Worm (Caenorhabditis elegans) whole organism, L4/young adult: ENCODE results near the gene sec-15.

Experiments
- W03F9.2 ChIP-seq: fragments of 150-350 bp; optimal IDR thresholded peaks from 2 replicates; lab custom pipeline; 2014; ENCODE audit warnings: missing biosample characterization, missing genetic modification characterization
- dao-5 ChIP-seq: sonication (generic microtip); optimal IDR thresholded peaks from 2 replicates; lab custom pipeline; 2016; ENCODE audit warnings: missing genotype, missing genetic modification characterization, moderate library complexity, missing compliant biosample characterization
- him-1 ChIP-seq: sonication (generic microtip); optimal IDR thresholded peaks from 2 replicates; lab custom pipeline; 2016; ENCODE audit warnings: missing genotype, missing genetic modification reagents, missing genetic modification characterization, missing compliant biosample characterization

Gene sec-15

DNA sequence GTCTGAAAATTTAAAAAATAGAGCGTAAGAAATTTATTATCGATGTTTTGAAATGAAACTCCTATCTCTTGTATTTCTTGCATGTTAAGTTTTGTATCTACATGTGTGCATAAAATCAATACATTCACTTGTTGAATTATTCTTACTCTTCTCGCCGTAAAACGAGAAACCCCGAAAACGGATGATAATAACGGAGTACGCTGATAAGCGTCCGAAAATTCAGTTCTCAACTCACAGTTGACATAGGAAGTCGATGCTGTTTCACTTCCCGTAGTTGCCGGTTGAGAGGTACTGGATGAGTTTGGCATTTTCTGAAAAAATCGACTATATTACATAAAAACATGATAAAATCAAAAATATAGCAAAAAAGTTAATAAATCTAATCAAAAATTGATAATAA is at the start of gene sec-15:
sec-15 (minus strand) TSS at position 311 of the 400 bp plus-strand sequence.
- no peak for TF ChIP-seq dao-5 (tag; lab: Kevin White, UChicago)
- no peak for TF ChIP-seq him-1 (tag; lab: Kevin White, UChicago)
- no peak for TF ChIP-seq W03F9.2 (tag; lab: Kevin White, UChicago)

DNA sequence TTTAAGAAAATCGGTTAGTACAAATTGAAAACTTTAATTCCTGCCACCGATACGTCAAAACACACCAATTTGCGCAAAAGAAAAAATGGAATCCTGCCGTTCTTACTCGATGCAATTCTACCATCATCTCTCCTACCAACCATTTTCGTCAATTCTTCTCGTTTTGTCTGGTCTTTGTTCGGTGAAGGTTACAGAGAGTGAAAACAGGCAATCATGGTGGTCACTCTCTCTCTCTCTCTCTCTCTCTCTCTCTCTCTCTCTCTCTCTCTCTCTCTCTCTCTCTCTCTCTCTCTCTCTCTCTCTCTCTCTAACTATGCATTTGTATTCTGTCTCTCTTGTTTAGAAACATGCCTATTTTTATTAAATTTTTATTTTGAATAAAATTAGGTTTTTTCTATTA is 46.6 kb upstream of the sec-15 start:
- TF ChIP-seq him-1 (tag; lab: Kevin White, UChicago) (no peak), W03F9.2 (tag; lab: Kevin White, UChicago) (no peak), dao-5 (tag; lab: Kevin White, UChicago) (no peak)

DNA sequence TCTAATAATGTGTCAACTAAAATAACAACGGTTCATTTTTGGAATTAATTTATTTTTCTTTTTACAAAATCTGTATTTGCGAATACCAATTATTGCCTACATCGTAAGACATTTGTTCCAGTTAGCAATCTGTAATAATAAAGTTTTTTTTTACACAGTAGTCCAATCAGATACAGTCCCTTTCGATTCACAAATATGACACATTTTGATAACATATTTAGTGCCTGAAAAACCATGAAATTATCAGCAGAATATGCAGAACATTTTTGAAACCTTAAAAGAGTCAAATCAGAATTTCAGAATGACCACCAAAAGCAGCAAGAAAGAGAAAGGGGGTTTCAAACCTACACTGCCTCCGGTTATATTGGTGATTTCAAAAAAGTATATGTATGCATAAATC is 43.8 kb upstream of the sec-15 start, which contains the start of gene C06E2.2:
C06E2.2 (plus strand) TSS at position 301 of the 400 bp plus-strand sequence.
- TF ChIP-seq W03F9.2 (tag; lab: Kevin White, UChicago) = no peak
- no peak for TF ChIP-seq dao-5 (tag; lab: Kevin White, UChicago)
- no peak for TF ChIP-seq him-1 (tag; lab: Kevin White, UChicago)

DNA sequence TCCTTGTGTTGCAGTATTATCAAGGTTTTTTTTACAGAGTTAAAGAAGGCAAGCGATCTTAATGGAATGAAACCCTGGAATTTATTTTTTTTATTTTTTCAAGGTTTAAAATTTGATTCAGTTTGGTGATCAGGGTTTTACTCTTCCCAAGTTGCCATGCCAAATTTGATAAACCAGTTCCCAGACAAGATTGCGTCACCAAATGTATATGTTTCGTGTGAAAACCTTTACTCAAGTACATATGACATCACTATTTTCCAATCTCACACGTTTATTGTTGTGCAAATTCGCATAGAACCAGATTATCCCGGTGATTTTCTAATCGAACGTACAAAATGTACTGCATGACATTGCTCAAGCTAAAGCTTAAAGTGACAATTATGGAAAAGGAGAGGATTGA is 43.2 kb upstream of the sec-15 start:
- no peak for TF ChIP-seq W03F9.2 (tag; lab: Kevin White, UChicago)

DNA sequence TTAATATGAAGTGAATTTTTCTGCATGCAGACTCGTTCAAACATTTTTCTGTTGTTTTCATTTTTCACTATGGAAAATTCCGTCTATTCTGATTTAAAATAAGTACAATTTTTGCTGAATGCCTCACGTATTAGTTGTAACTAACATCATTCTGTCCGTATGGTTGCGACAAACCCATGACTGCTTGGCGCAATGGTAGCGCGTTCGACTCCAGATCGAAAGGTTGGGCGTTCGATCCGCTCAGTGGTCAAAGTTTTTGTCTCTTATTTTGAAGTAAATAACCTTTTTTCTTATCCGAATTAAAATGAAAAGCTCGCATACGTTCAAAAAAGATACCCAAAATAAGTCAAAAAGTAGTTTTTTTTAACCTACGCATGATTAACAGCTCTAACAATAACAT is 41.6 kb upstream of the sec-15 start:
- TF ChIP-seq W03F9.2 (tag; lab: Kevin White, UChicago) (no peak), dao-5 (tag; lab: Kevin White, UChicago) (no peak), him-1 (tag; lab: Kevin White, UChicago) (no peak)

DNA sequence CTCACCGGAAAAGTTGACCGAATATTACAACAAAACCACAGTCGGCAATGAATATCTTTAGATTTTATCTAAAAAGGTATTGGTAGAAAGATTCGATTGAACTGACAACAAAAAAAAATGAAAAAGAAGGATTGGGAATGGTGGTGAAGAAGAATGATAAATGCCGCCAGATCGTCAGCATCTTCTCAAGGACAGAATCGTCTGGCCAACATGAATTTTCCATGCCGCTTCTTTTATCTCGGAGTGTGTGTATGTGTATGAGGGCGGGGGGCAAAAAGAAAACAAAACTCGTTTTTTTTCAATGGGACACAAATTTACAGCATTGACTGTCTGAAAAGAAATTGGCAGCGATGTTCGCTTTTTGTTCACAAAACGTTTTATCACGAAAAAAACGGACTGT is 40.4 kb upstream of the sec-15 start:
- TF ChIP-seq W03F9.2 (tag; lab: Kevin White, UChicago) (no peak), him-1 (tag; lab: Kevin White, UChicago) (no peak), dao-5 (tag; lab: Kevin White, UChicago) (no peak)

DNA sequence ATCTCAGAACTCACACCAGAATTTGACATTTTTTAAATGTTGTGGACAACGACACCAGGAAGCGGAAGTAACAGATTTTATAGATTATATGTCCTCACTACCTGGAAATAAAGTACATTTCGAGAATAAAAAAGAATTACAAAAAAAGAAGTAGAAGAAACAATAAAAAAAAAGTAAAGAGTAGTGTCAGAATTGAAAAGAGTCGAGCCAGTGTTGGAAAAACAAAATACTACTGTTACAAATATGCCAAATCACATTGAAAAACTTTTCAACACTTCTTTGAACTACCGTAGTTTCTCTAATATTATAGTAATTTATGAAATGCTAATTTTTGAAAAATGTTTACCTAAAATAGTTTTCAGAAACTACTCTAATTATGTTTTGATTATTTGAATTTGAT is 39.2 kb upstream of the sec-15 start, which contains the start of gene C06E2.1:
C06E2.1 (minus strand) TSS at position 101 of the 400 bp plus-strand sequence.
- no peak for TF ChIP-seq him-1 (tag; lab: Kevin White, UChicago)

DNA sequence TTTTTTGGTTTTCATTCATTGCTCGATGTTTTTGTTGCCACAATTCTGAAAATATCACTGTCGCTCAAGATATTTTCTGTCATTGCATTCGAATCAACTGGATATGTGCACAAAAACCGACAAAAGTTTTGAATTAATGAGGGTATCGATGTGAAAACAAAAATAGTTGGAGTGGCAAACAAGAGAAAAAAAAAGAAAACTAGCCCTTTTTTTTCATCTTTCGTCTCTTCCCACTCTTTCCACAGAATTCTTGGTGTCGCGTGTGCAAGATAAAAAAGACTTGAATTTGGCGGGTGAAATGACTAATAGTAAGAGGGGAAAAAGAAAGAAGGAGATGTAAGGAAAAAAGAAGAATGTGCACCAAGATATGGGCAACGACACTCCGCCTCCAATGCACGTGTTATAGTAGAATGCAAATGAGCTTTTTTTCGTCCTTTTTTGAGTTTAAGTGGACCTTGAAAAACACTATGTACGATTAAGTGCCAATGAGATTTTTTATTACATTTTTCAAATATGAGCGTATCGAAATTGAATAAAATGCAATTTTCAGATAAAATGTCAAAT is 33.7 kb upstream of the sec-15 start, which contains the start of the genes ubc-22 and ubc-21:
ubc-22 (minus strand) TSS at position 51 of the 564 bp plus-strand sequence.
ubc-21 (plus strand) TSS at position 514 of the 564 bp plus-strand sequence.
- no peak for TF ChIP-seq W03F9.2 (tag; lab: Kevin White, UChicago)
- TF ChIP-seq him-1 (tag; lab: Kevin White, UChicago) = no peak
- no peak for TF ChIP-seq dao-5 (tag; lab: Kevin White, UChicago)

DNA sequence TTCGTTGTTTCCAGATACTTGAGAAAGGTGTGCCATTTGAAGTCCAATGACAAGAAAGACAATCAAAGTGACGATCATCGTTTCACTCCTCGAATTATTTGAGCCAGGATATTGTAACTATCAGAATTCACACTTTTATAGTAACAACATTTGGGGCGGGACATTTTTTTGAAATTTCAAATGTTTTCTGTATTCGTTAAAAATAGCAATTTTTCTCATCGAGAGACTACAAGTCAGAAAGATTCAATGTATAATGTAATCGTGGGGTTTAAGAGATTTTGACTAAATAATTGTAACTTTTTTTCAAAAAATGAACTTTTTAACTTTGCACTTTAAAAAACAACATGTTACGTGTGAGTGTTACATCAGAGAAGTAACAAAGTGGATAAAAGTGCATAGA is 31.0 kb upstream of the sec-15 start, which contains the start of gene ins-9:
ins-9 (minus strand) TSS at position 101 of the 400 bp plus-strand sequence.
- TF ChIP-seq him-1 (tag; lab: Kevin White, UChicago) (no peak), dao-5 (tag; lab: Kevin White, UChicago) (no peak), W03F9.2 (tag; lab: Kevin White, UChicago) (no peak)

DNA sequence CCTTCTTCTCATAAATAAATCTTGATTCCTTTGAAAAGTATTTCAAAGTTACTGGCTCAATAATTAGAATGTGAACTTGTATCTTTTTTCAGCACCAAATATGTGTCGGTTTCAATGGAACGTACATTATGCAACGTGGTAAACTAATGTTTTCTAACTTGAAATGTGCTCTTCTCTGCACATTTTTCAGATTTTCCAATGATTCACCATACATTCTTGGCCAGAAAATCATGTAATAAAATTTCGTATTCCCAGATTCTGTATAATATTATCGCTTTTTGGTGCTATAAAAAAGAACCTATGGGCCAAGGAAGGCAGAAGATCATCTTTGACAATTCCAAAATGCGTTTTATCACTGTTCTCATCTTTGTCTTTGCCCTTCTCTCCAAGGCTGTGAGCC is 25.4 kb upstream of the sec-15 start, which contains the start of gene C06E2.9:
C06E2.9 (plus strand) TSS at position 301 of the 400 bp plus-strand sequence.
- TF ChIP-seq him-1 (tag; lab: Kevin White, UChicago) (no peak), dao-5 (tag; lab: Kevin White, UChicago) (no peak), W03F9.2 (tag; lab: Kevin White, UChicago) (no peak)

DNA sequence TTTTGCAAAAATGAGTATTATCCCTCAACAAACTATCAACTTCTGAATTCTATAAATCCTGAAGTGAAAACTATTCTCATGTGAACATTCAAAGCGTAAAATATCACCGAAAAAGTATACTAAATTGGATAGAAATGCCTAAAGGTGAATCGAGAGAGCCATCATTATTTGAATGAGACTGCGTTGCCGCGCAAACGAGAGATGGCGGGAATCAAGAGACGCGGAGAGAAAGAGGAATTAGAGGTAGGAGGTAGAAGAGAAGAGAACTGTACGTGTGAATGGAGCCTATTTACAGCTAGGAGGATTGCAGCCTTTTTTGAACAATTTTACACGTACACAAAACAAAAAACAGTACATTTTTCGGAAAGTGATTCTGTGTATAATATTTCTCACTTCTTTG is 24.0 kb upstream of the sec-15 start:
- TF ChIP-seq W03F9.2 (tag; lab: Kevin White, UChicago) = no peak
- TF ChIP-seq dao-5 (tag; lab: Kevin White, UChicago) = no peak
- no peak for TF ChIP-seq him-1 (tag; lab: Kevin White, UChicago)

DNA sequence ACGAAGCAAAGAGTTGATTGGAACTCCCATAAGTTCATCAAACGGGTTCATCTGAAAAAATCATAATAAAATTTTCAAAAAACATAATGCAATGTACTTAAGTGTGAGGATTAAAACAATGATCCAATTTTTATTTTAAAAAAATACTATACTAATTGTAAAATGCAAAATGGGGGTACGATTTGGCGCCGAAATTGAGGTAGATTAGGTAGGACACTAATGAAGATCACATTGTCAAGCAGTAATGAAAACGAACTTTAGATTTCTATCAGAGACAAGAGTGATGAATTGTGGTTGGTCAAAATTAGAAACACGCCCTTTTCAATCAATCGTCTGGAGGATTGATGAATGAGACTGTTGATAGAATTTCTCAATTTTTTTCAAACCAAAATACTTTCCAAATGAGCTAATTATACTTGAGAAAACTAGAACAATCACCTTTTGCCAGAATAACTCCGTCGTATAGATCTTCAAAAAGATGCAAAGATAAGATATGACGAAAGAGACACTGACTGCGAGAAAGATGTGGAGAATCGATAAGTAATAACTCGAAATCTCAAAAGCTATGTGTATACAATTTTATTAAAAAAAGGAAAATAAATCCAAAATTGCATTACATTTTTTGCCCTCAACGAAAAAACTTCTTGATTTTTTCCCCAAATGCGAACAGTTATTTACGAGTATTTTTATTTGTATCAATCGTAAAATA is 22.5 kb upstream of the sec-15 start, which contains the start of gene C06E2.5:
C06E2.5 (minus strand) TSS at position 51 of the 709 bp plus-strand sequence.
- TF ChIP-seq dao-5 (tag; lab: Kevin White, UChicago) (no peak), him-1 (tag; lab: Kevin White, UChicago) (no peak), W03F9.2 (tag; lab: Kevin White, UChicago) (no peak)

DNA sequence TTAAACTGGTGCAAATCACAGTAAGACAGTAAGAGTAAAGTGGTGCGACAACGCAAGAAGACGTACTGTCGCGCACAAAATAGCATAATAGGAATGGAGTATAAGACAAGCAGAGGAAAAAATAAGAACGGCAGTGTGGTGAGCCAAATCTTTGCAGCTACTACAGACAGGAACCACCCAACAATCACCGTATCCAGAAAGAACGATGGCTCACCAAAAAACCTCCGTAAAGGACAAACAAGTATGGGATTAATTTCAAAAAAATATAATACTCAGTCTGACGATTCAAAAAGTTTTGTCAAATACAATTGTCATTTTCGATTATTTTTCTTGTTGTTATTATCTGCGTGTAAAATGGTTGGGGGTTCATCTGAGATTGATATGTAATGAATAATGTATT is 18.9 kb upstream of the sec-15 start:
- no peak for TF ChIP-seq dao-5 (tag; lab: Kevin White, UChicago)
- no peak for TF ChIP-seq him-1 (tag; lab: Kevin White, UChicago)
- TF ChIP-seq W03F9.2 (tag; lab: Kevin White, UChicago) = no peak
